Worm (Caenorhabditis elegans): ENCODE results near the gene hmg-1.1.

- TF ChIP-seq unc-62 (GFP tag; optimal IDR thresholded peaks at IDR 0.05) (no peak), nhr-76 (tag; optimal IDR thresholded peaks at IDR 0.05) (no peak), ztf-11 (tag; optimal IDR thresholded peaks at IDR 0.05) (no peak), unc-39 (tag; optimal IDR thresholded peaks at IDR 0.05) (no peak), nhr-237 (tag; optimal IDR thresholded peaks at IDR 0.05) (no peak), snpc-4 (tag; optimal IDR thresholded peaks at IDR 0.05) (no peak), nhr-28 (tag; optimal IDR thresholded peaks at IDR 0.05) (no peak), nhr-12 (tag; optimal IDR thresholded peaks at IDR 0.05) (no peak), cnd-1 (tag; optimal IDR thresholded peaks at IDR 0.05) (no peak), blmp-1 (tag; optimal IDR thresholded peaks at IDR 0.05) (no peak), ceh-43 (GFP tag; optimal IDR thresholded peaks at IDR 0.05) (no peak), mep-1 (tag; optimal IDR thresholded peaks at IDR 0.05) (no peak), M03D4.4 (tag; optimal IDR thresholded peaks at IDR 0.05) (no peak)
Observed at ce11 chrII:14206211-14206610, 44.3 kb upstream of the hmg-1.1 start.
